Fruit fly (Drosophila melanogaster) whole organism, wandering third instar larva: ENCODE measurements around the gene CG46465.

Source experiments
- Abd-B ChIP-seq: fragments of >200 bp; optimal IDR thresholded peaks from 2 replicates; lab custom pipeline; 2017; ENCODE audit warnings: missing biosample characterization, missing genetic modification characterization
- Hr78 ChIP-seq: fragments of >200 bp; optimal IDR thresholded peaks from 2 replicates; lab custom pipeline; 2017; ENCODE audit warnings: missing biosample characterization, missing genetic modification characterization
- br ChIP-seq: fragments of 200-800 bp; sonication (Bioruptor generic); optimal IDR thresholded peaks from 2 replicates; lab custom pipeline; 2016; ENCODE audit warnings: missing biosample characterization, missing genetic modification characterization

DNA sequence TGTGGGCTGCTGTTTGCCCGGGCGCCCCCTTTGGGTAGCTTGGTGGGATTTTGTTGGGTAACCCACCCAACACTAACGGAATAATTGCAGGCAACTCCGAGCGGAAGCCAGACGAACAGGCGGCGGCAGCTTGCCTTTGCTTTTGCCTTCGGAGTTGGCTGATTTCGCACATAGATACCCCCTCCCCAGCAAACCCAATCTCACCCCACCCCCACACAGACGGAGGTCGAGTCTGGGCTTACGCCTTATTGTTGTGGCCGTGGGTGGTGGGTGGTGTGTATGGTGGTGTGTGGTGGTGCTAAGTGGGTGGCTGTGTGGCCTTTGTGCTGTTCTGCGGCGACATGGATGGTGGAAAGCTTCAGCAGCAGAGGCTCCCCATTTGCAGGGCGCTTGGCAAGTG is 23.3 kb downstream of the CG46465 start:
- TF ChIP-seq Abd-B (GFP tag; lab: Kevin White, UChicago) (no peak), Hr78 (GFP tag; lab: Kevin White, UChicago) (no peak), br (GFP tag; lab: Kevin White, UChicago) (no peak)
